Fruit fly (Drosophila melanogaster) whole organism, wandering third instar larva: ENCODE measurements around the gene CG10140.

Source experiments
- Dif ChIP-seq: fragments of 200-275, 200-300 bp; sonication (Bioruptor generic); optimal IDR thresholded peaks from 2 replicates; lab custom pipeline; 2018; ENCODE audit warnings: missing biosample characterization, missing genetic modification characterization; ENCODE audit not compliant: partially characterized antibody
- HLH106 ChIP-seq: fragments of 200-800 bp; optimal IDR thresholded peaks from 3 replicates; lab custom pipeline; 2019; ENCODE audit warnings: missing biosample characterization, mild to moderate bottlenecking, missing genetic modification characterization, moderate library complexity
- N ChIP-seq: fragments of >200 bp; optimal IDR thresholded peaks from 2 replicates; lab custom pipeline; 2018; ENCODE audit warnings: missing biosample characterization, missing external identifiers, missing genetic modification characterization
- lola ChIP-seq: fragments of >200 bp; optimal IDR thresholded peaks from 2 replicates; lab custom pipeline; 2017; ENCODE audit warnings: missing biosample characterization, missing genetic modification characterization
- pan ChIP-seq: fragments of >200 bp; optimal IDR thresholded peaks from 2 replicates; lab custom pipeline; 2017
- psq ChIP-seq: fragments of 200-800 bp; sonication (Bioruptor generic); optimal IDR thresholded peaks from 3 replicates; lab custom pipeline; 2017; ENCODE audit warnings: missing biosample characterization, mild to moderate bottlenecking, missing genetic modification characterization, moderate library complexity

dm6 chr3L:13412886-13413224, 27.4 kb downstream of the CG10140 start:
- TF ChIP-seq psq (GFP tag; lab: Kevin White, UChicago) (no peak), Dif (GFP tag; lab: Kevin White, UChicago) (no peak), N (GFP tag; lab: Kevin White, UChicago) (no peak), HLH106 (tag; lab: Kevin White, UChicago) (no peak), pan (lab: Kevin White, UChicago) (no peak), lola (no peak)
